Worm (Caenorhabditis elegans) whole organism, mixed stage, embryonic: ENCODE data around the gene ZK721.4.
A peak's percentile ranks its signal among the peaks of the same experiment; 100 is the strongest.
"Not testable (repeated sequence)": the region's sequence is repeated elsewhere in the genome, so short reads cannot be mapped to it uniquely, and the experiment has no call there.

Experiments used
- M03D4.4 ChIP-seq: sonication (generic microtip); optimal IDR thresholded peaks from 2 replicates; lab custom pipeline; 2017; ENCODE audit warnings: mild to moderate bottlenecking, missing genetic modification characterization, missing compliant biosample characterization
- bed-3 ChIP-seq: fragments of 200-800 bp; sonication (Bioruptor generic); optimal IDR thresholded peaks from 3 replicates; lab custom pipeline; 2018; ENCODE audit warnings: mild to moderate bottlenecking, missing genetic modification characterization, moderate library complexity, missing compliant biosample characterization
- blmp-1 ChIP-seq: fragments of 150-350 bp; optimal IDR thresholded peaks from 2 replicates; lab custom pipeline; 2014; ENCODE audit warnings: missing biosample characterization, missing genetic modification characterization
- ceh-39 ChIP-seq: fragments of 150-350 bp; optimal IDR thresholded peaks from 2 replicates; lab custom pipeline; 2014; ENCODE audit warnings: missing biosample characterization, missing genetic modification characterization
- ceh-43 ChIP-seq: fragments of 200-800 bp; sonication (Bioruptor generic); optimal IDR thresholded peaks from 2 replicates; lab custom pipeline; 2018; ENCODE audit warnings: mild to moderate bottlenecking, missing genetic modification characterization, moderate library complexity, missing compliant biosample characterization
- ceh-83 ChIP-seq: fragments of 200-800 bp; sonication (Bioruptor generic); optimal IDR thresholded peaks from 2 replicates; lab custom pipeline; 2018; ENCODE audit warnings: mild to moderate bottlenecking, missing genetic modification characterization, missing compliant biosample characterization
- ces-1 ChIP-seq: fragments of 150-350 bp; optimal IDR thresholded peaks from 2 replicates; lab custom pipeline; 2014; ENCODE audit warnings: missing biosample characterization, missing genetic modification reagents, missing genetic modification characterization
- cnd-1 ChIP-seq: fragments of 200-800 bp; sonication (Bioruptor generic); optimal IDR thresholded peaks from 2 replicates; lab custom pipeline; 2018; ENCODE audit warnings: mild to moderate bottlenecking, missing genetic modification characterization, missing compliant biosample characterization
- drap-1 ChIP-seq: fragments of 200-800 bp; sonication (Bioruptor generic); optimal IDR thresholded peaks from 3 replicates; lab custom pipeline; 2018; ENCODE audit warnings: mild to moderate bottlenecking, missing genetic modification characterization, missing compliant biosample characterization
- elt-1 ChIP-seq: sonication (generic microtip); optimal IDR thresholded peaks from 2 replicates; lab custom pipeline; 2017; ENCODE audit warnings: missing genetic modification characterization, mild to moderate bottlenecking, missing compliant biosample characterization, antibody characterized with exemption, moderate library complexity, borderline replicate concordance; ENCODE audit not compliant: insufficient read depth
- elt-3 ChIP-seq: fragments of 150-350 bp; optimal IDR thresholded peaks from 2 replicates; lab custom pipeline; 2014; ENCODE audit warnings: missing biosample characterization, missing genetic modification characterization
- ham-2 ChIP-seq: fragments of 200-800 bp; sonication (Bioruptor generic); optimal IDR thresholded peaks from 2 replicates; lab custom pipeline; 2018; ENCODE audit warnings: mild to moderate bottlenecking, missing genetic modification characterization, missing compliant biosample characterization
- hlh-1 ChIP-seq: fragments of 150-350 bp; optimal IDR thresholded peaks from 2 replicates; lab custom pipeline; 2014; ENCODE audit warnings: missing biosample characterization, missing genetic modification reagents, missing genetic modification characterization
- lin-13 ChIP-seq: fragments of 150-350 bp; optimal IDR thresholded peaks from 2 replicates; lab custom pipeline; 2014; ENCODE audit warnings: missing biosample characterization, missing genetic modification characterization
- lin-32 ChIP-seq: fragments of 200-800 bp; sonication (Bioruptor generic); optimal IDR thresholded peaks from 2 replicates; lab custom pipeline; 2018; ENCODE audit warnings: mild to moderate bottlenecking, missing genetic modification characterization, missing compliant biosample characterization
- lsy-2 ChIP-seq: fragments of 150-350 bp; optimal IDR thresholded peaks from 2 replicates; lab custom pipeline; 2014; ENCODE audit warnings: missing biosample characterization, missing genetic modification characterization
- mab-5 ChIP-seq: fragments of 150-350 bp; optimal IDR thresholded peaks from 2 replicates; lab custom pipeline; 2014; ENCODE audit warnings: missing biosample characterization, missing genetic modification characterization
- mep-1 ChIP-seq: fragments of 150-350 bp; optimal IDR thresholded peaks from 2 replicates; lab custom pipeline; 2017; ENCODE audit warnings: missing biosample characterization, missing genetic modification reagents, missing genetic modification characterization, inconsistent platforms
- mls-2 ChIP-seq: sonication (generic microtip); optimal IDR thresholded peaks from 2 replicates; lab custom pipeline; 2016; ENCODE audit warnings: mild to moderate bottlenecking, missing genetic modification characterization, moderate library complexity, missing compliant biosample characterization
- nhr-12 ChIP-seq: fragments of 150-350 bp; optimal IDR thresholded peaks from 2 replicates; lab custom pipeline; 2014; ENCODE audit warnings: missing biosample characterization, missing genetic modification characterization
- nhr-2 ChIP-seq: fragments of 150-350 bp; optimal IDR thresholded peaks from 2 replicates; lab custom pipeline; 2014; ENCODE audit warnings: missing biosample characterization, missing genetic modification characterization
- nhr-237 ChIP-seq: fragments of 150-350 bp; optimal IDR thresholded peaks from 2 replicates; lab custom pipeline; 2014; ENCODE audit warnings: missing biosample characterization, missing genetic modification characterization
- nhr-76 ChIP-seq: sonication (generic microtip); optimal IDR thresholded peaks from 2 replicates; lab custom pipeline; 2017; ENCODE audit warnings: missing biosample characterization, missing genetic modification characterization
- pha-4 ChIP-seq: fragments of 150-350 bp; optimal IDR thresholded peaks from 2 replicates; lab custom pipeline; 2018; ENCODE audit warnings: missing biosample characterization, missing genetic modification reagents, missing genetic modification characterization
- sem-2 ChIP-seq: fragments of 200-800 bp; sonication (Bioruptor generic); optimal IDR thresholded peaks from 2 replicates; lab custom pipeline; 2018; ENCODE audit warnings: mild to moderate bottlenecking, missing genetic modification characterization, missing compliant biosample characterization
- snpc-4 ChIP-seq: fragments of 150-350 bp; optimal IDR thresholded peaks from 2 replicates; lab custom pipeline; 2014; ENCODE audit warnings: missing biosample characterization, missing genetic modification characterization
- sptf-1 ChIP-seq: sonication (generic microtip); optimal IDR thresholded peaks from 2 replicates; lab custom pipeline; 2017; ENCODE audit warnings: mild to moderate bottlenecking, missing genetic modification characterization, moderate library complexity, missing compliant biosample characterization
- tbx-8 ChIP-seq: fragments of 200-800 bp; sonication (Bioruptor generic); optimal IDR thresholded peaks from 2 replicates; lab custom pipeline; 2018; ENCODE audit warnings: mild to moderate bottlenecking, missing genetic modification characterization, moderate library complexity, missing compliant biosample characterization
- unc-120 ChIP-seq: sonication (generic microtip); optimal IDR thresholded peaks from 2 replicates; lab custom pipeline; 2017; ENCODE audit warnings: missing genetic modification characterization, missing compliant biosample characterization; ENCODE audit not compliant: poor library complexity, severe bottlenecking
- unc-39 ChIP-seq: fragments of 150-350 bp; optimal IDR thresholded peaks from 2 replicates; lab custom pipeline; 2014; ENCODE audit warnings: missing biosample characterization, missing genetic modification characterization
- unc-62 ChIP-seq: fragments of 150-350 bp; optimal IDR thresholded peaks from 2 replicates; lab custom pipeline; 2014; ENCODE audit warnings: missing biosample characterization, missing genetic modification reagents, missing genetic modification characterization
- zip-8 ChIP-seq: fragments of 150-350 bp; optimal IDR thresholded peaks from 2 replicates; lab custom pipeline; 2014; ENCODE audit warnings: missing biosample characterization, missing genetic modification characterization

The ZK721.4 gene

ce11 chrX:8778558-8778957 is at the start of gene ZK721.4:
TSS of gene ZK721.4 (plus strand) at chrX:8778858.
- TF ChIP-seq mep-1 (tag; lab: Kevin White, UChicago) (no peak), hlh-1 (tag; lab: Kevin White, UChicago) (no peak), sem-2 (GFP tag; lab: Kevin White, UChicago) (no peak), M03D4.4 (tag; lab: Kevin White, UChicago) (no peak), lin-32 (no peak), unc-120 (tag; lab: Kevin White, UChicago) (no peak), tbx-8 (GFP tag; lab: Kevin White, UChicago) (no peak), bed-3 (GFP tag; lab: Kevin White, UChicago) (no peak), mls-2 (tag; lab: Kevin White, UChicago) (no peak), ces-1 (GFP tag; lab: Kevin White, UChicago) (no peak), mab-5 (tag; lab: Kevin White, UChicago) (no peak), ceh-39 (tag; lab: Kevin White, UChicago) (no peak), ceh-83 (GFP tag; lab: Kevin White, UChicago) (no peak), snpc-4 (tag; lab: Kevin White, UChicago) (no peak)

- TF ChIP-seq unc-39; blmp-1; ceh-83 (GFP tag; lab: Kevin White, UChicago): not testable (repeated sequence)
These were observed 46.8 kb upstream of the ZK721.4 start, which contains the start of gene M02D8.6 for ce11 chrX:8731822-8732221. TSS of gene M02D8.6 (minus strand) at chrX:8731922.

- TF ChIP-seq mls-2 (tag; lab: Kevin White, UChicago): peak; percentile 21
- no peak for TF ChIP-seq nhr-76
- TF ChIP-seq lin-13 (tag; lab: Kevin White, UChicago): peak; percentile 46
- TF ChIP-seq unc-120 (tag; lab: Kevin White, UChicago): peak; percentile 29
- TF ChIP-seq ham-2 (GFP tag; lab: Kevin White, UChicago): no peak
- peak; percentile 36 for TF ChIP-seq lsy-2 (tag; lab: Kevin White, UChicago)
- peak; percentile 83 for TF ChIP-seq unc-62 (GFP tag; lab: Kevin White, UChicago)
- TF ChIP-seq ceh-83 (GFP tag; lab: Kevin White, UChicago): no peak
- TF ChIP-seq cnd-1 (tag; lab: Kevin White, UChicago): peak; percentile 56
- TF ChIP-seq mep-1 (tag; lab: Kevin White, UChicago): peak; percentile 67
- TF ChIP-seq pha-4: peak; percentile 44
- TF ChIP-seq nhr-12: no peak
- peak; percentile 66 for TF ChIP-seq elt-1 (tag; lab: Kevin White, UChicago)
- no peak for TF ChIP-seq drap-1
- peak; percentile 78 for TF ChIP-seq ceh-39 (tag; lab: Kevin White, UChicago)
- TF ChIP-seq unc-39: no peak
- TF ChIP-seq hlh-1 (tag; lab: Kevin White, UChicago): peak; percentile 76
- TF ChIP-seq nhr-2: peak; percentile 78
- no peak for TF ChIP-seq M03D4.4 (tag; lab: Kevin White, UChicago)
- peak; percentile 38 for TF ChIP-seq ces-1 (GFP tag; lab: Kevin White, UChicago)
These were observed 41.6 kb upstream of the ZK721.4 start, which contains the start of gene M02D8.3 for ce11 chrX:8736965-8737464. TSS of gene M02D8.3 (minus strand) at chrX:8737015.

- TF ChIP-seq M03D4.4 (tag; lab: Kevin White, UChicago) (no peak), mab-5 (tag; lab: Kevin White, UChicago) (no peak), nhr-76 (no peak), zip-8 (tag; lab: Kevin White, UChicago) (no peak), cnd-1 (tag; lab: Kevin White, UChicago) (no peak), blmp-1 (no peak), mep-1 (tag; lab: Kevin White, UChicago) (no peak), elt-1 (tag; lab: Kevin White, UChicago) (no peak), ceh-83 (GFP tag; lab: Kevin White, UChicago) (no peak), nhr-237 (tag; lab: Kevin White, UChicago) (no peak), elt-3 (tag; lab: Kevin White, UChicago) (no peak), tbx-8 (GFP tag; lab: Kevin White, UChicago) (no peak), sptf-1 (tag; lab: Kevin White, UChicago) (no peak), mls-2 (tag; lab: Kevin White, UChicago) (no peak), ceh-43 (no peak), pha-4 (no peak), lsy-2 (tag; lab: Kevin White, UChicago) (no peak)
- TF ChIP-seq, all 35 proteins: peak for 0
These were observed 40.9 kb upstream of the ZK721.4 start for ce11 chrX:8737801-8738200.
